Worm (Caenorhabditis elegans): ENCODE measurements around the gene twk-49.

Gene twk-49

DNA sequence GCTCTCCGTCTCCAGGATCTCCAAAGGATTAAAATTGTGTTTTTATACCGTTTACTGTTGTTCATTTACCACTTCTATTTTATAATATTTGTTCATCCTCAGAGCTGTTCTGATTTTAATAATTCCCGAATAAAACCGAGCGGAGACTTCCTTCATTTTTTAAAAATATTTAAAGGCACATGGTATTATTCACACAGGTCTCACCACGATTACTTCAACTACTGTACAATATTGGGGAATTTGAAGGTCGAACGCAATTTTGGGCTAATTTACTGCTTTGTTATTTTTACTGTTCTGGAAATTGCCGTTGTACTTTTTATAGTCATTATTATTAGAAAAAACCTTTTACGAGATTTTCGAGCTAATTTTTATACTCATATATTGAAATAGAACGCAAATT lies 7.8 kb downstream of the twk-49 start:
- TF ChIP-seq lsy-2 (tag; optimal IDR thresholded peaks at IDR 0.05) (no peak), F13H6.1 (tag; optimal IDR thresholded peaks at IDR 0.05) (no peak), lin-13 (GFP tag; optimal IDR thresholded peaks at IDR 0.05) (no peak), nhr-237 (tag; optimal IDR thresholded peaks at IDR 0.05) (no peak), Y55F3AM.14 (GFP tag; optimal IDR thresholded peaks at IDR 0.05) (no peak), sma-3 (GFP tag; optimal IDR thresholded peaks at IDR 0.05) (no peak), sem-4 (tag; optimal IDR thresholded peaks at IDR 0.05) (no peak), mdl-1 (tag; optimal IDR thresholded peaks at IDR 0.05) (no peak)

- TF ChIP-seq ama-1 (optimal IDR thresholded peaks at IDR 0.05): peak; percentile 40
- peak; percentile 87 for TF ChIP-seq unc-55 (GFP tag; optimal IDR thresholded peaks at IDR 0.05)
- TF ChIP-seq ZK546.5 (tag; optimal IDR thresholded peaks at IDR 0.05): peak; percentile 62
- peak; percentile 53 for TF ChIP-seq F13H6.1 (tag; optimal IDR thresholded peaks at IDR 0.05)
- TF ChIP-seq mab-5 (tag; optimal IDR thresholded peaks at IDR 0.05): peak; percentile 7
- TF ChIP-seq lin-13 (GFP tag; optimal IDR thresholded peaks at IDR 0.05): peak; percentile 79
- no peak for TF ChIP-seq R02D3.7 (tag; optimal IDR thresholded peaks at IDR 0.05)
- TF ChIP-seq mdl-1 (tag; optimal IDR thresholded peaks at IDR 0.05): peak in 1 of 2 experiments; percentile 31
- TF ChIP-seq sem-4 (tag; optimal IDR thresholded peaks at IDR 0.05): peak; percentile 48
- TF ChIP-seq peb-1 (tag; optimal IDR thresholded peaks at IDR 0.05): no peak
- TF ChIP-seq fos-1 (tag; optimal IDR thresholded peaks at IDR 0.05): peak; percentile 71
- TF ChIP-seq sma-9 (GFP tag; optimal IDR thresholded peaks at IDR 0.05): peak; percentile 78
- no peak for TF ChIP-seq sma-9 (tag; optimal IDR thresholded peaks at IDR 0.05)
- no peak for TF ChIP-seq dmd-4 (tag; optimal IDR thresholded peaks at IDR 0.05)
- TF ChIP-seq lsy-2 (tag; optimal IDR thresholded peaks at IDR 0.05): peak; percentile 96 to 99
- peak; percentile 60 for TF ChIP-seq nhr-25 (tag; optimal IDR thresholded peaks at IDR 0.05)
- TF ChIP-seq blmp-1 (tag; optimal IDR thresholded peaks at IDR 0.05; ENCODE audit: insufficient read depth): peak; percentile 10
- TF ChIP-seq lin-11 (tag; optimal IDR thresholded peaks at IDR 0.05): peak; percentile 50
- TF ChIP-seq elt-1 (tag; optimal IDR thresholded peaks at IDR 0.05): no peak
- peak; percentile 75 for TF ChIP-seq snpc-4 (tag; optimal IDR thresholded peaks at IDR 0.05)
- peak; percentile 79 for TF ChIP-seq gmeb-1 (tag; optimal IDR thresholded peaks at IDR 0.05)
- peak; percentile 72 for TF ChIP-seq sma-3 (GFP tag; optimal IDR thresholded peaks at IDR 0.05)
- peak; percentile 64 for TF ChIP-seq nhr-21 (tag; optimal IDR thresholded peaks at IDR 0.05)
- TF ChIP-seq crh-2 (tag; optimal IDR thresholded peaks at IDR 0.05): peak; percentile 72
- TF ChIP-seq nhr-6 (tag; optimal IDR thresholded peaks at IDR 0.05): peak; percentile 35
- no peak for TF ChIP-seq mbf-1 (tag; optimal IDR thresholded peaks at IDR 0.05)
- no peak for TF ChIP-seq Y55F3AM.14 (GFP tag; optimal IDR thresholded peaks at IDR 0.05)
- TF ChIP-seq C34F6.9 (tag; optimal IDR thresholded peaks at IDR 0.05): peak; percentile 91
- no peak for TF ChIP-seq unc-62 (GFP tag; optimal IDR thresholded peaks at IDR 0.05)
- TF ChIP-seq nhr-129 (tag; optimal IDR thresholded peaks at IDR 0.05): peak; percentile 82
- no peak for TF ChIP-seq zag-1 (tag; optimal IDR thresholded peaks at IDR 0.05)
These were observed 9.2 kb downstream of the twk-49 start, which contains the start of the genes snr-3 and rsp-5 for ce11 chrII:6489711-6490184. TSS of gene snr-3 (minus strand) at chrII:6489761. TSS of gene rsp-5 (plus strand) at chrII:6490165.

DNA sequence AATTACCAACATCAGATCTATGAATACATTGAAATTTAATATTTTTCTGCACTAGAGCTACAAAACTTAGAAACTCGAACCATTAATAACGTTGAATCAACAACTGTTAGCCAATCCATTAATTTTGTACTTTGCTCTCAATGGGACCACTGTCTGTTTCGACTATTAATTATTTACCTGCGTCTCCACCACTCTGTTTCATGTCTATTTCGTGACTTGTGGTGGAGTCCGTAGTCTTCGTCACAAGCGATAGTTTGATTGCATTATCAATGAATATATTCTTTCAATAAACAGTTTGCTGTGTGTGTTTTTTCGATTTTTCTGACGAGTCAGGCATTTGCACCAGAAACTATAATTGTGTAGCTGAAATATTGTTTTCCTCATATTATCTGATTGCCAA lies 12.6 kb downstream of the twk-49 start:
- TF ChIP-seq ztf-4 (tag; optimal IDR thresholded peaks at IDR 0.05) (no peak), C34F6.9 (tag; optimal IDR thresholded peaks at IDR 0.05) (no peak), mab-5 (tag; optimal IDR thresholded peaks at IDR 0.05) (peak; percentile 67), F13H6.1 (tag; optimal IDR thresholded peaks at IDR 0.05) (peak; percentile 47), mbf-1 (tag; optimal IDR thresholded peaks at IDR 0.05) (no peak), crh-2 (tag; optimal IDR thresholded peaks at IDR 0.05) (peak; percentile 36), fos-1 (tag; optimal IDR thresholded peaks at IDR 0.05) (peak; percentile 66), nhr-129 (tag; optimal IDR thresholded peaks at IDR 0.05) (peak; percentile 12), lsy-2 (tag; optimal IDR thresholded peaks at IDR 0.05) (peak in 1 of 2 experiments; percentile 51), ZK546.5 (tag; optimal IDR thresholded peaks at IDR 0.05) (no peak), sma-9 (GFP tag; optimal IDR thresholded peaks at IDR 0.05) (peak; percentile 47), sma-9 (tag; optimal IDR thresholded peaks at IDR 0.05) (no peak), snpc-4 (tag; optimal IDR thresholded peaks at IDR 0.05) (no peak), nhr-237 (tag; optimal IDR thresholded peaks at IDR 0.05) (no peak), sma-3 (GFP tag; optimal IDR thresholded peaks at IDR 0.05) (no peak)

DNA sequence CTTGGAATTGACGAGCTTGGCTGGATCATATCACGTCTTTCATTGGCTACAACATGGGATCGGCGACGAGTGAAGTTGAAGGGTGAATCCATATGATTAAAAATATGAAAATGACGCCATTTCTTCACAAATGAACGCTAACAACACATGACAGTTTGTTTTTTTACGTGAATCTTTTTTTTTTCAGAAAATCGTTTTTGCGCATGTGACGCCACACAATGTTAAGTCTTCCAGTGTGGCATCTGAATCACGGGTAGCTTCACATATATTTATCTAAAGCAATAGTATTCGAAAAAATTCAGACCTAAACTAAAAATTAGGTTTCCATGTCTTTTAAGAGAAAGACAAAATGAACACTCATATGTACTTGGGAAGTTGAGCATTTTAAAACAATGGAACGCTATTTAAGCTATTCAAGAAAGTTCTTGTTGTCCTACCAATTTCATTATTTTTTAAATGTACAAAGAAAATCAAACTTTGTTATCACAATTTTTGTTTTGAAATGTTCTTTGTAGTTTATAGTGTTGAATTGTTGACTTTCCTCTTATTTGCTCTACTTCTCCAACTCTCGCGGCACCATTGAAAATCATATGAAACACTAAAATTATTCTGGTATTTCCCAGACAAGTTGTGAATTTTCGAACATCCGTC lies 14.0 kb downstream of the twk-49 start, which contains the start of the genes lido-16 and plpp-1.2:
Gene lido-16 (minus strand): TSS at position 101 of the 651 bp plus-strand sequence.
Gene plpp-1.2 (plus strand): TSS at position 601 of the 651 bp plus-strand sequence.
- TF ChIP-seq nhr-11 (tag; optimal IDR thresholded peaks at IDR 0.05) (no peak), elt-3 (tag; optimal IDR thresholded peaks at IDR 0.05) (no peak), unc-55 (GFP tag; optimal IDR thresholded peaks at IDR 0.05) (no peak), nhr-12 (tag; optimal IDR thresholded peaks at IDR 0.05) (no peak), nhr-25 (tag; optimal IDR thresholded peaks at IDR 0.05) (no peak), unc-39 (tag; optimal IDR thresholded peaks at IDR 0.05) (no peak), nhr-6 (tag; optimal IDR thresholded peaks at IDR 0.05) (no peak), mbf-1 (tag; optimal IDR thresholded peaks at IDR 0.05) (no peak), nhr-21 (tag; optimal IDR thresholded peaks at IDR 0.05) (no peak), ama-1 (optimal IDR thresholded peaks at IDR 0.05) (no peak), gmeb-1 (tag; optimal IDR thresholded peaks at IDR 0.05) (no peak), aly-2 (tag; optimal IDR thresholded peaks at IDR 0.05) (no peak)
